Worm (Caenorhabditis elegans) whole organism, late embryonic: Measurements from ENCODE around the gene rrc-1.

Experiments
- ama-1 ChIP-seq: fragments of 150-350 bp; optimal IDR thresholded peaks from 2 replicates; lab custom pipeline; 2014
- ceh-31 ChIP-seq: sonication (generic microtip); optimal IDR thresholded peaks from 2 replicates; lab custom pipeline; 2016; ENCODE audit warnings: missing genetic modification characterization, missing compliant biosample characterization
- dmd-4 ChIP-seq: sonication (generic microtip); optimal IDR thresholded peaks from 2 replicates; lab custom pipeline; 2016; ENCODE audit warnings: borderline replicate concordance, missing genetic modification characterization, missing compliant biosample characterization
- dve-1 ChIP-seq: sonication (generic microtip); optimal IDR thresholded peaks from 2 replicates; lab custom pipeline; 2017; ENCODE audit warnings: antibody characterized with exemption, mild to moderate bottlenecking, missing genetic modification characterization, missing compliant biosample characterization
- ets-4 ChIP-seq: sonication (generic microtip); optimal IDR thresholded peaks from 2 replicates; lab custom pipeline; 2016; ENCODE audit warnings: missing genetic modification characterization, missing compliant biosample characterization
- fkh-10 ChIP-seq: fragments of 150-350 bp; optimal IDR thresholded peaks from 2 replicates; lab custom pipeline; 2014; ENCODE audit warnings: missing biosample characterization, missing genetic modification reagents, missing genetic modification characterization
- hlh-15 ChIP-seq: sonication (generic microtip); optimal IDR thresholded peaks from 2 replicates; lab custom pipeline; 2016; ENCODE audit warnings: missing genetic modification characterization, missing compliant biosample characterization
- hlh-6 ChIP-seq: sonication (generic microtip); optimal IDR thresholded peaks from 2 replicates; lab custom pipeline; 2016; ENCODE audit warnings: missing genotype, missing genetic modification characterization, missing compliant biosample characterization
- hlh-8 ChIP-seq: sonication (generic microtip); optimal IDR thresholded peaks from 2 replicates; lab custom pipeline; 2016; ENCODE audit warnings: missing genotype, missing genetic modification characterization, missing compliant biosample characterization
- pag-3 ChIP-seq: sonication (generic microtip); optimal IDR thresholded peaks from 2 replicates; lab custom pipeline; 2016; ENCODE audit warnings: missing compliant biosample characterization, missing genetic modification characterization, borderline replicate concordance
- pax-1 ChIP-seq: fragments of 150-350 bp; optimal IDR thresholded peaks from 2 replicates; lab custom pipeline; 2014; ENCODE audit warnings: missing biosample characterization, missing genetic modification characterization
- pha-2 ChIP-seq: sonication (generic microtip); optimal IDR thresholded peaks from 2 replicates; lab custom pipeline; 2017; ENCODE audit warnings: mild to moderate bottlenecking, missing genetic modification characterization, missing compliant biosample characterization
- syd-9 ChIP-seq: sonication (generic microtip); optimal IDR thresholded peaks from 2 replicates; lab custom pipeline; 2016; ENCODE audit warnings: mild to moderate bottlenecking, missing genetic modification characterization, moderate library complexity, missing compliant biosample characterization

DNA sequence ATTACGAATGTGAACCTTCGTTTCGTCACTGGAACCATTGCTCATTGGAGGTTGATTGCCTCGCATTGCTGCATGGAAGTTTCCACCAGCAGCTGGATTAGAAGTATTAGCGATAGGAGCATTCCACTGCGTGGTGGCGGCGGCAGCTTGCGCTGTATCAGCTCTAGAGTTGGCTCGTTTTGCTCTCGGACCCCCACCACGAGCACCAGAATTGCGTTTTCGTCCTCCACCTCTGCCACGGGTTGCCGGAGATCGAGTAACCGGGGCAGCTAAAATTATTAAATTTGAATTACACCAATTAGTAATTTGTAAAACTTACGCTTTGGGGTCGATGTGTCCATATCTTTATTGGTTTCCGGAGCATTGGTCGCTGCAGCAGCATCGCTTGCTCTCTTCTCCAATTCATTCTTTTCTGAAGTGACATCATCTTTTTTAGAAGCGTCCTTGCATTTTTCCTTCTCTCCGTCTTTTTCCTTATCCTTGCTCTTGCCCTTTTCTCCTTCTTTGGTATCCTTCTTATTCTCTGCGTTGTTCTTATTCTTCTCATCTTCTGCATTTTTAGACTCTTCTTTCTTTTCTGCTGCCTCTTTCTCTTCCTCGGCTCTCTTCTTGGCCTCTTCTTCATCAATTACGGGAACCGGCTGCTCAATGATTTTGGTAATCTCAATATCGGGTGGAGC lies 16.8 kb downstream of the rrc-1 start:
- no peak for TF ChIP-seq pha-2 (tag; lab: Kevin White, UChicago)
- TF ChIP-seq fkh-10 (GFP tag; lab: Kevin White, UChicago), result no peak
- no peak for TF ChIP-seq dmd-4 (tag; lab: Kevin White, UChicago)
- TF ChIP-seq syd-9 (tag; lab: Kevin White, UChicago), result no peak
- no peak for TF ChIP-seq hlh-8 (tag; lab: Kevin White, UChicago)
- no peak for TF ChIP-seq dve-1 (tag; lab: Kevin White, UChicago)
- no peak for TF ChIP-seq hlh-15 (tag; lab: Kevin White, UChicago)
- no peak for TF ChIP-seq ets-4
- no peak for TF ChIP-seq hlh-6 (tag; lab: Kevin White, UChicago)
- TF ChIP-seq pax-1, result no peak
- TF ChIP-seq ceh-31 (tag; lab: Kevin White, UChicago), result peak; percentile 55
- TF ChIP-seq ama-1 (lab: Kevin White, UChicago), result no peak
- TF ChIP-seq pag-3 (tag; lab: Kevin White, UChicago), result no peak
